Worm (Caenorhabditis elegans) whole organism, L3 larva: Measurements from ENCODE around the gene srw-69.

Experiments used
- R02D3.7 ChIP-seq: fragments of 150-350 bp; optimal IDR thresholded peaks from 2 replicates; lab custom pipeline; 2014; ENCODE audit warnings: missing biosample characterization, missing genetic modification characterization
- ZK546.5 ChIP-seq: sonication (generic microtip); optimal IDR thresholded peaks from 2 replicates; lab custom pipeline; 2017; ENCODE audit warnings: missing biosample characterization, missing genetic modification characterization
- aly-2 ChIP-seq: fragments of 150-350 bp; optimal IDR thresholded peaks from 2 replicates; lab custom pipeline; 2014; ENCODE audit warnings: missing biosample characterization, missing genetic modification characterization
- ama-1 ChIP-seq: fragments of 150-350 bp; optimal IDR thresholded peaks from 2 replicates; lab custom pipeline; 2018
- ceh-16 ChIP-seq: sonication (generic microtip); optimal IDR thresholded peaks from 2 replicates; lab custom pipeline; 2017; ENCODE audit warnings: missing biosample characterization, missing genetic modification characterization
- ceh-28 ChIP-seq: fragments of 150-350 bp; optimal IDR thresholded peaks from 2 replicates; lab custom pipeline; 2014; ENCODE audit warnings: missing biosample characterization, missing genetic modification reagents, missing genetic modification characterization
- ceh-82 ChIP-seq: fragments of 150-350 bp; optimal IDR thresholded peaks from 2 replicates; lab custom pipeline; 2014; ENCODE audit warnings: missing biosample characterization, missing genetic modification characterization
- ceh-9 ChIP-seq: sonication (generic microtip); optimal IDR thresholded peaks from 2 replicates; lab custom pipeline; 2018; ENCODE audit warnings: missing biosample characterization, missing genetic modification characterization
- egl-27 ChIP-seq: sonication (generic microtip); optimal IDR thresholded peaks from 4 replicates; lab custom pipeline; 2017; ENCODE audit warnings: missing biosample characterization, missing genetic modification reagents, missing genetic modification characterization
- egl-5 ChIP-seq: fragments of 150-350 bp; optimal IDR thresholded peaks from 2 replicates; lab custom pipeline; 2017; ENCODE audit warnings: missing biosample characterization, missing genetic modification reagents, missing genetic modification characterization, inconsistent platforms
- elt-1 ChIP-seq: fragments of 150-350 bp; optimal IDR thresholded peaks from 2 replicates; lab custom pipeline; 2014; ENCODE audit warnings: missing biosample characterization, missing genetic modification characterization
- elt-2 ChIP-seq: sonication (generic microtip); optimal IDR thresholded peaks from 2 replicates; lab custom pipeline; 2016; ENCODE audit warnings: missing genetic modification reagents, mild to moderate bottlenecking, missing genetic modification characterization, missing compliant biosample characterization
- elt-3 ChIP-seq, 3 experiments: fragments of 150-350 bp in 1 of 3; sonication (generic microtip) in 2 of 3; optimal IDR thresholded peaks; 2 replicates in 2 of 3; 4 replicates in 1 of 3; lab custom pipeline; 2014 to 2017; ENCODE audit warnings: missing biosample characterization in 3 of 3, missing genetic modification characterization in 3 of 3
- eor-1 ChIP-seq, 2 experiments: fragments of 150-350 bp; optimal IDR thresholded peaks; 2 replicates each; lab custom pipeline; 2014 to 2018; ENCODE audit warnings: missing biosample characterization in 2 of 2, missing genetic modification characterization in 2 of 2
- fkh-2 ChIP-seq: fragments of 150-350 bp; optimal IDR thresholded peaks from 2 replicates; lab custom pipeline; 2014; ENCODE audit warnings: missing biosample characterization, missing genetic modification reagents, missing genetic modification characterization
- fos-1 ChIP-seq: fragments of 150-350 bp; optimal IDR thresholded peaks from 2 replicates; lab custom pipeline; 2014; ENCODE audit warnings: missing biosample characterization, missing genetic modification characterization
- hmg-11 ChIP-seq: sonication (generic microtip); optimal IDR thresholded peaks from 2 replicates; lab custom pipeline; 2016; ENCODE audit warnings: missing genetic modification characterization, missing compliant biosample characterization
- jun-1 ChIP-seq: fragments of 150-350 bp; optimal IDR thresholded peaks from 2 replicates; lab custom pipeline; 2014; ENCODE audit warnings: missing biosample characterization, missing genetic modification reagents, missing genetic modification characterization
- lin-15B ChIP-seq: fragments of 150-350 bp; optimal IDR thresholded peaks from 2 replicates; lab custom pipeline; 2014; ENCODE audit warnings: missing biosample characterization, missing genetic modification characterization
- lin-39 ChIP-seq: fragments of 150-350 bp; optimal IDR thresholded peaks from 2 replicates; lab custom pipeline; 2018; ENCODE audit warnings: missing biosample characterization, missing genetic modification reagents, missing genetic modification characterization
- lsy-12 ChIP-seq: sonication (generic microtip); optimal IDR thresholded peaks from 2 replicates; lab custom pipeline; 2016; ENCODE audit warnings: mild to moderate bottlenecking, missing genetic modification characterization, missing compliant biosample characterization
- mdl-1 ChIP-seq: fragments of 150-350 bp; optimal IDR thresholded peaks from 2 replicates; lab custom pipeline; 2014; ENCODE audit warnings: missing biosample characterization, missing genetic modification characterization
- mml-1 ChIP-seq: fragments of 150-350 bp; sonication (generic microtip); optimal IDR thresholded peaks from 3 replicates; lab custom pipeline; 2014; ENCODE audit warnings: missing biosample characterization, missing genetic modification characterization
- nfya-1 ChIP-seq: sonication (generic microtip); optimal IDR thresholded peaks from 2 replicates; lab custom pipeline; 2017; ENCODE audit warnings: missing genetic modification characterization, mild to moderate bottlenecking, missing compliant biosample characterization, antibody characterized with exemption, moderate library complexity; ENCODE audit not compliant: insufficient read depth
- nhr-12 ChIP-seq: fragments of 150-350 bp; optimal IDR thresholded peaks from 2 replicates; lab custom pipeline; 2014; ENCODE audit warnings: missing biosample characterization, missing genetic modification characterization
- nhr-25 ChIP-seq: sonication (generic microtip); optimal IDR thresholded peaks from 2 replicates; lab custom pipeline; 2017; ENCODE audit warnings: missing biosample characterization, missing genetic modification characterization
- nhr-28 ChIP-seq: fragments of 150-350 bp; optimal IDR thresholded peaks from 2 replicates; lab custom pipeline; 2014; ENCODE audit warnings: missing biosample characterization, missing genetic modification characterization
- nhr-43 ChIP-seq: sonication (generic microtip); optimal IDR thresholded peaks from 2 replicates; lab custom pipeline; 2016; ENCODE audit warnings: mild to moderate bottlenecking, missing genetic modification characterization, missing compliant biosample characterization; ENCODE audit not compliant: poor library complexity, severe bottlenecking
- nhr-67 ChIP-seq: fragments of 150-350 bp; optimal IDR thresholded peaks from 2 replicates; lab custom pipeline; 2014; ENCODE audit warnings: missing biosample characterization, missing genetic modification characterization
- nhr-76 ChIP-seq: fragments of 150-350 bp; sonication (generic microtip); optimal IDR thresholded peaks from 5 replicates; lab custom pipeline; 2014; ENCODE audit warnings: missing biosample characterization, missing genetic modification characterization
- nhr-77 ChIP-seq: fragments of 150-350 bp; optimal IDR thresholded peaks from 2 replicates; lab custom pipeline; 2014; ENCODE audit warnings: missing biosample characterization, missing genetic modification characterization
- pha-4 ChIP-seq: fragments of 150-350 bp; optimal IDR thresholded peaks from 2 replicates; lab custom pipeline; 2014; ENCODE audit warnings: missing biosample characterization, missing genetic modification reagents, missing genetic modification characterization
- pqm-1 ChIP-seq: fragments of 150-350 bp; optimal IDR thresholded peaks from 2 replicates; lab custom pipeline; 2017; ENCODE audit warnings: missing biosample characterization, missing genetic modification characterization, inconsistent platforms
- snpc-4 ChIP-seq: fragments of 150-350 bp; optimal IDR thresholded peaks from 2 replicates; lab custom pipeline; 2014; ENCODE audit warnings: missing biosample characterization, missing genetic modification characterization
- tbx-2 ChIP-seq: sonication (generic microtip); optimal IDR thresholded peaks from 2 replicates; lab custom pipeline; 2016; ENCODE audit warnings: mild to moderate bottlenecking, missing genetic modification characterization, missing compliant biosample characterization
- unc-39 ChIP-seq: sonication (generic microtip); optimal IDR thresholded peaks from 4 replicates; lab custom pipeline; 2017; ENCODE audit warnings: missing biosample characterization, missing genetic modification characterization
- ztf-11 ChIP-seq: fragments of 150-350 bp; optimal IDR thresholded peaks from 2 replicates; lab custom pipeline; 2014; ENCODE audit warnings: missing biosample characterization, missing genetic modification characterization
- ztf-4 ChIP-seq: fragments of 150-350 bp; optimal IDR thresholded peaks from 2 replicates; lab custom pipeline; 2014; ENCODE audit warnings: missing biosample characterization, missing genetic modification characterization

The srw-69 gene

ce11 chrV:7431016-7431415 lies 2.2 kb upstream of the srw-69 start, which contains the start of gene srw-71:
Gene srw-71 (minus strand): TSS chrV:7431116.
- TF ChIP-seq egl-27 (tag; lab: Kevin White, UChicago) (no peak), ceh-82 (tag; lab: Kevin White, UChicago) (no peak), nhr-76 (tag; lab: Kevin White, UChicago) (no peak), fkh-2 (tag; lab: Kevin White, UChicago) (no peak), egl-5 (tag; lab: Kevin White, UChicago) (no peak), nhr-28 (tag; lab: Kevin White, UChicago) (no peak), ceh-16 (no peak), nhr-12 (tag; lab: Kevin White, UChicago) (no peak), ceh-9 (tag; lab: Kevin White, UChicago) (no peak), R02D3.7 (tag; lab: Kevin White, UChicago) (no peak), ceh-28 (tag; lab: Kevin White, UChicago) (no peak), elt-1 (tag; lab: Kevin White, UChicago) (no peak), nhr-43 (tag; lab: Kevin White, UChicago) (no peak)

DNA sequence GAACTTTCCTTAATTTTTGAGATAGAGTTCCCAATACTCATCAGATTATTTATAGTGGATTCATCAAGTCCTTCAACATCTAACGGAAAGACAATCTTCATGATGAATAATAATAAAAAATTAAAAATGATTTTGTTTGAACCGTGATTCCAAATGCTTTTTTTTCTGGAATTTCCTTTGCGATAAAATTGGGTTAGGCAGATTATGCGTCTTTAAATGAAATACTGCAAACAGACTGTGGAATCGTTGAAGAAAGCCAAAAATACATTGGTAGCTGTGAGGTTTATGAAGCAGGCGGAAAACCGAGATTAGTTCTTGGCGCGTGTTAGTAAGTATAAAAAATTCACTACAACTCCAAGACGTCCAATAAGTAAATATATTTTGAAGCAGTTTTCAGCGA lies 2.2 kb downstream of the srw-69 start, which contains the start of gene srw-68:
srw-68 (minus strand) TSS at position 101 of the 400 bp plus-strand sequence.
- TF ChIP-seq nhr-76 (tag; lab: Kevin White, UChicago): no peak
- TF ChIP-seq pha-4 (tag; lab: Kevin White, UChicago): no peak
- TF ChIP-seq ztf-11: no peak
- no peak for TF ChIP-seq aly-2 (tag; lab: Kevin White, UChicago)
- TF ChIP-seq mdl-1: no peak
- no peak for TF ChIP-seq ceh-16
- no peak for TF ChIP-seq fos-1 (tag; lab: Kevin White, UChicago)
- no peak for TF ChIP-seq snpc-4 (tag; lab: Kevin White, UChicago)
- no peak for TF ChIP-seq nhr-67 (tag; lab: Kevin White, UChicago)
- no peak for TF ChIP-seq nhr-12 (tag; lab: Kevin White, UChicago)
- TF ChIP-seq ztf-4 (tag; lab: Kevin White, UChicago): no peak
- TF ChIP-seq hmg-11: no peak
- TF ChIP-seq elt-1 (tag; lab: Kevin White, UChicago): no peak
- no peak for TF ChIP-seq unc-39
- TF ChIP-seq nhr-25: no peak
- TF ChIP-seq nfya-1: no peak
- no peak for TF ChIP-seq pqm-1 (tag; lab: Kevin White, UChicago)
- no peak for TF ChIP-seq ama-1
- TF ChIP-seq lsy-12 (tag; lab: Kevin White, UChicago): no peak

ce11 chrV:7424336-7424735 lies 4.4 kb downstream of the srw-69 start, which contains the start of gene F18E3.10:
Gene F18E3.10 (minus strand): TSS chrV:7424436.
- TF ChIP-seq ceh-16 (no peak), nhr-76 (tag; lab: Kevin White, UChicago) (no peak), elt-3 (tag; optimal IDR thresholded peaks at IDR 0.05; lab: Kevin White, UChicago) (no peak), tbx-2 (tag; lab: Kevin White, UChicago) (no peak), jun-1 (tag; lab: Kevin White, UChicago) (no peak), ztf-11 (no peak), egl-5 (tag; lab: Kevin White, UChicago) (no peak), nhr-43 (tag; lab: Kevin White, UChicago) (no peak), lin-15B (tag; lab: Kevin White, UChicago) (no peak), ceh-28 (tag; lab: Kevin White, UChicago) (no peak), lsy-12 (tag; lab: Kevin White, UChicago) (no peak), lin-39 (tag; lab: Kevin White, UChicago) (no peak), pha-4 (tag; lab: Kevin White, UChicago) (no peak), nhr-25 (no peak), fkh-2 (tag; lab: Kevin White, UChicago) (no peak)

- TF ChIP-seq elt-3 (tag; optimal IDR thresholded peaks at IDR 0.05; lab: Kevin White, UChicago): no peak
- no peak for TF ChIP-seq ceh-16
- TF ChIP-seq unc-39: no peak
- no peak for TF ChIP-seq nhr-28 (tag; lab: Kevin White, UChicago)
- TF ChIP-seq ztf-4 (tag; lab: Kevin White, UChicago): no peak
- no peak for TF ChIP-seq mdl-1
- TF ChIP-seq ceh-9 (tag; lab: Kevin White, UChicago): no peak
- no peak for TF ChIP-seq snpc-4 (tag; lab: Kevin White, UChicago)
- TF ChIP-seq ztf-11: no peak
- no peak for TF ChIP-seq nhr-77 (tag; lab: Kevin White, UChicago)
- TF ChIP-seq fkh-2 (tag; lab: Kevin White, UChicago): no peak
- no peak for TF ChIP-seq ceh-28 (tag; lab: Kevin White, UChicago)
- TF ChIP-seq nhr-76 (tag; lab: Kevin White, UChicago): no peak
- no peak for TF ChIP-seq elt-2 (tag; lab: Kevin White, UChicago)
- TF ChIP-seq R02D3.7 (tag; lab: Kevin White, UChicago): no peak
- TF ChIP-seq ZK546.5 (tag; lab: Kevin White, UChicago): no peak
- no peak for TF ChIP-seq pqm-1 (tag; lab: Kevin White, UChicago)
- no peak for TF ChIP-seq eor-1 (tag; optimal IDR thresholded peaks at IDR 0.05; lab: Kevin White, UChicago)
- TF ChIP-seq mml-1: no peak
- TF ChIP-seq hmg-11: no peak
Observed at ce11 chrV:7420162-7420561, 8.6 kb downstream of the srw-69 start, which contains the start of gene srxa-4. Gene srxa-4 (plus strand): TSS chrV:7420462.
